Worm (Caenorhabditis elegans) whole organism, L1 larva: ENCODE data around the gene Y49E10.30.

Source experiments
- aha-1 ChIP-seq: fragments of 150-350 bp; optimal IDR thresholded peaks from 2 replicates; lab custom pipeline; 2014; ENCODE audit warnings: missing biosample characterization, missing genetic modification characterization
- ama-1 ChIP-seq: fragments of 150-350 bp; optimal IDR thresholded peaks from 2 replicates; lab custom pipeline; 2014
- blmp-1 ChIP-seq: fragments of 150-350 bp; optimal IDR thresholded peaks from 2 replicates; lab custom pipeline; 2014; ENCODE audit warnings: missing biosample characterization, missing genetic modification characterization
- ceh-8 ChIP-seq: fragments of 200-800 bp; sonication (Bioruptor generic); optimal IDR thresholded peaks from 2 replicates; lab custom pipeline; 2018; ENCODE audit warnings: mild to moderate bottlenecking, missing genetic modification characterization, moderate library complexity, missing compliant biosample characterization
- ceh-82 ChIP-seq, 3 experiments: fragments of 150-350 bp in 1 of 3; sonication (generic microtip) in 2 of 3; optimal IDR thresholded peaks; 2 replicates each; lab custom pipeline; 2014 to 2017; ENCODE audit warnings: missing biosample characterization in 3 of 3, missing genetic modification characterization in 3 of 3
- ceh-88 ChIP-seq: fragments of 200-800 bp; sonication (Bioruptor generic); IDR thresholded peaks from 2 replicates; pipeline ENCODE4 v1.3.6; 2022; ENCODE audit warnings: missing genetic modification characterization, missing compliant biosample characterization
- ceh-90 ChIP-seq: sonication (generic microtip); optimal IDR thresholded peaks from 2 replicates; lab custom pipeline; 2016; ENCODE audit warnings: missing genetic modification characterization, missing compliant biosample characterization
- dpl-1 ChIP-seq, 3 experiments: fragments of 150-350 bp in 2 of 3; sonication (generic microtip) in 1 of 3; optimal IDR thresholded peaks; 2 replicates each; lab custom pipeline; 2014 to 2017; ENCODE audit warnings: missing biosample characterization in 3 of 3, missing genetic modification characterization in 3 of 3, missing genetic modification reagents in 3 of 3
- efl-1 ChIP-seq, 4 experiments: fragments of 150-350 bp; optimal IDR thresholded peaks in 3 of 4; peaks in 1 of 4; 1 replicate in 1 of 4; 2 replicates in 3 of 4; lab custom pipeline; 2014; ENCODE audit warnings: missing biosample characterization in 2 of 4, missing genetic modification characterization in 2 of 4, missing genetic modification reagents in 2 of 4
- efl-3 ChIP-seq: fragments of 200-800 bp; sonication (Bioruptor generic); optimal IDR thresholded peaks from 2 replicates; lab custom pipeline; 2018; ENCODE audit warnings: mild to moderate bottlenecking, missing genetic modification characterization, missing compliant biosample characterization
- egl-13 ChIP-seq: sonication (generic microtip); optimal IDR thresholded peaks from 2 replicates; lab custom pipeline; 2016; ENCODE audit warnings: missing genotype, missing genetic modification reagents, missing genetic modification characterization, missing compliant biosample characterization
- fkh-10 ChIP-seq: sonication (generic microtip); optimal IDR thresholded peaks from 2 replicates; lab custom pipeline; 2017; ENCODE audit warnings: missing biosample characterization, missing genetic modification reagents, missing genetic modification characterization
- grh-1 ChIP-seq: fragments of 200-800 bp; sonication (Bioruptor generic); IDR thresholded peaks from 2 replicates; pipeline ENCODE4 v1.3.6; 2022; ENCODE audit warnings: missing genetic modification reagents, missing genetic modification characterization, missing compliant biosample characterization
- hlh-17 ChIP-seq: fragments of 200-800 bp; sonication (Bioruptor generic); optimal IDR thresholded peaks from 2 replicates; lab custom pipeline; 2018; ENCODE audit warnings: missing genetic modification characterization, mild to moderate bottlenecking, missing compliant biosample characterization, moderate library complexity, borderline replicate concordance
- hpl-2 ChIP-seq: fragments of 150-350 bp; optimal IDR thresholded peaks from 2 replicates; lab custom pipeline; 2014; ENCODE audit warnings: missing biosample characterization, missing genetic modification reagents, missing genetic modification characterization
- isw-1 ChIP-seq: fragments of 200-800 bp; sonication (Bioruptor generic); IDR thresholded peaks from 2 replicates; pipeline ENCODE4 v1.3.6; 2022; ENCODE audit warnings: missing genetic modification characterization, missing compliant biosample characterization
- jun-1 ChIP-seq: fragments of 150-350 bp; optimal IDR thresholded peaks from 2 replicates; lab custom pipeline; 2014; ENCODE audit warnings: missing biosample characterization, missing genetic modification reagents, missing genetic modification characterization
- lin-14 ChIP-seq: fragments of 200-800 bp; sonication (Bioruptor generic); optimal IDR thresholded peaks from 2 replicates; lab custom pipeline; 2018; ENCODE audit warnings: mild to moderate bottlenecking, missing genetic modification characterization, moderate library complexity, missing compliant biosample characterization
- lin-15B ChIP-seq: fragments of 150-350 bp; sonication (generic microtip); optimal IDR thresholded peaks from 3 replicates; lab custom pipeline; 2014; ENCODE audit warnings: missing biosample characterization, missing genetic modification characterization
- lin-35 ChIP-seq, 2 experiments: fragments of 150-350 bp; optimal IDR thresholded peaks; 2 replicates each; lab custom pipeline; 2014; ENCODE audit warnings: missing biosample characterization in 2 of 2, missing genetic modification characterization in 2 of 2, missing genetic modification reagents in 2 of 2
- lsy-2 ChIP-seq, 2 experiments: fragments of 150-350 bp; optimal IDR thresholded peaks; 2 replicates each; lab custom pipeline; 2014; ENCODE audit warnings: missing biosample characterization in 2 of 2, missing genetic modification characterization in 2 of 2
- mab-9 ChIP-seq: fragments of 200-800 bp; sonication (Bioruptor generic); IDR thresholded peaks from 2 replicates; pipeline ENCODE4 v1.3.6; 2022; ENCODE audit warnings: missing genetic modification reagents, missing genetic modification characterization, missing compliant biosample characterization
- mef-2 ChIP-seq: fragments of 150-350 bp; optimal IDR thresholded peaks from 2 replicates; lab custom pipeline; 2014; ENCODE audit warnings: missing biosample characterization, missing genetic modification characterization
- nhr-11 ChIP-seq: fragments of 150-350 bp; optimal IDR thresholded peaks from 2 replicates; lab custom pipeline; 2014; ENCODE audit warnings: missing biosample characterization, missing genetic modification characterization
- nhr-12 ChIP-seq: sonication (generic microtip); optimal IDR thresholded peaks from 2 replicates; lab custom pipeline; 2017; ENCODE audit warnings: missing biosample characterization, missing genetic modification characterization
- nhr-19 ChIP-seq: fragments of 200-800 bp; sonication (Bioruptor generic); conservative IDR thresholded peaks from 2 replicates; pipeline ENCODE4 v1.3.6; 2022; ENCODE audit warnings: missing genetic modification characterization, missing compliant biosample characterization
- nhr-20 ChIP-seq: sonication (generic microtip); optimal IDR thresholded peaks from 2 replicates; lab custom pipeline; 2016; ENCODE audit warnings: mild to moderate bottlenecking, missing genetic modification characterization, missing compliant biosample characterization
- nhr-71 ChIP-seq: sonication (generic microtip); optimal IDR thresholded peaks from 2 replicates; lab custom pipeline; 2016; ENCODE audit warnings: mild to moderate bottlenecking, missing genetic modification characterization, moderate library complexity, missing compliant biosample characterization
- nhr-76 ChIP-seq: sonication (generic microtip); optimal IDR thresholded peaks from 2 replicates; lab custom pipeline; 2017; ENCODE audit warnings: missing biosample characterization, missing genetic modification characterization
- nhr-85 ChIP-seq: sonication (generic microtip); peaks from one replicate; lab custom pipeline; 2016; ENCODE audit warnings: missing genetic modification characterization, inconsistent platforms, missing compliant biosample characterization
- pag-3 ChIP-seq: sonication (generic microtip); optimal IDR thresholded peaks from 2 replicates; lab custom pipeline; 2017; ENCODE audit warnings: missing genetic modification characterization, mild to moderate bottlenecking, missing compliant biosample characterization, antibody characterized with exemption, borderline replicate concordance; ENCODE audit not compliant: insufficient read depth
- pax-3 ChIP-seq: fragments of 200-800 bp; sonication (Bioruptor generic); optimal IDR thresholded peaks from 2 replicates; lab custom pipeline; 2018; ENCODE audit warnings: mild to moderate bottlenecking, missing genetic modification characterization, moderate library complexity, missing compliant biosample characterization
- pqm-1 ChIP-seq: sonication (generic microtip); optimal IDR thresholded peaks from 3 replicates; lab custom pipeline; 2017; ENCODE audit warnings: missing biosample characterization, missing genetic modification characterization
- skn-1 ChIP-seq: fragments of 150-350 bp; optimal IDR thresholded peaks from 2 replicates; lab custom pipeline; 2014; ENCODE audit warnings: missing biosample characterization, missing genetic modification characterization
- snu-23 ChIP-seq: sonication (generic microtip); optimal IDR thresholded peaks from 2 replicates; lab custom pipeline; 2016; ENCODE audit warnings: missing genetic modification characterization, missing compliant biosample characterization
- sox-4 ChIP-seq: sonication (generic microtip); optimal IDR thresholded peaks from 2 replicates; lab custom pipeline; 2016; ENCODE audit warnings: missing genetic modification characterization, missing compliant biosample characterization
- sptf-1 ChIP-seq: fragments of 150-350 bp; optimal IDR thresholded peaks from 2 replicates; lab custom pipeline; 2014; ENCODE audit warnings: missing biosample characterization, missing genetic modification characterization
- sup-37 ChIP-seq: fragments of 200-800 bp; sonication (Bioruptor generic); optimal IDR thresholded peaks from 2 replicates; lab custom pipeline; 2018; ENCODE audit warnings: mild to moderate bottlenecking, missing genetic modification characterization, missing compliant biosample characterization
- tlp-1 ChIP-seq: fragments of 150-350 bp; optimal IDR thresholded peaks from 2 replicates; lab custom pipeline; 2014; ENCODE audit warnings: missing biosample characterization, missing genetic modification characterization
- unc-130 ChIP-seq: fragments of 150-350 bp; optimal IDR thresholded peaks from 2 replicates; lab custom pipeline; 2017; ENCODE audit warnings: missing biosample characterization, missing genetic modification characterization, inconsistent platforms
- unc-30 ChIP-seq: sonication (generic microtip); optimal IDR thresholded peaks from 2 replicates; lab custom pipeline; 2017; ENCODE audit warnings: missing biosample characterization, missing genetic modification characterization
- unc-62 ChIP-seq: fragments of 150-350 bp; optimal IDR thresholded peaks from 2 replicates; lab custom pipeline; 2014; ENCODE audit warnings: missing biosample characterization, missing genetic modification reagents, missing genetic modification characterization
- unc-86 ChIP-seq: sonication (generic microtip); optimal IDR thresholded peaks from 2 replicates; lab custom pipeline; 2016; ENCODE audit warnings: missing genetic modification characterization, missing compliant biosample characterization
- unc-98 ChIP-seq: fragments of 200-800 bp; sonication (Bioruptor generic); IDR thresholded peaks from 2 replicates; pipeline ENCODE4 v1.3.6; 2022; ENCODE audit warnings: missing genetic modification characterization, missing compliant biosample characterization
- xbp-1 ChIP-seq: sonication (generic microtip); optimal IDR thresholded peaks from 2 replicates; lab custom pipeline; 2016; ENCODE audit warnings: missing genetic modification characterization, missing compliant biosample characterization

Gene Y49E10.30

ce11 chrIII:12414533-12414932 lies 27.8 kb downstream of the Y49E10.30 start:
- TF ChIP-seq isw-1 (GFP tag; lab: Robert Waterston, UW) = no peak
- no peak for TF ChIP-seq unc-30 (tag; lab: Kevin White, UChicago)
- TF ChIP-seq efl-3 (GFP tag; lab: Kevin White, UChicago) = no peak
- TF ChIP-seq nhr-11 (tag; lab: Kevin White, UChicago) = no peak
- TF ChIP-seq efl-1 (optimal IDR thresholded peaks at IDR 0.05; lab: Kevin White, UChicago) = no peak
- peak in 1 of 2 experiments; percentile 81 for TF ChIP-seq efl-1 (GFP tag; optimal IDR thresholded peaks at IDR 0.05 in 1 of 2; lab: Kevin White, UChicago)
- no peak for TF ChIP-seq aha-1 (tag; lab: Kevin White, UChicago)
- no peak for TF ChIP-seq grh-1 (GFP tag; lab: Robert Waterston, UW)
- TF ChIP-seq xbp-1 (tag; lab: Kevin White, UChicago) = no peak

ce11 chrIII:12420256-12420655 lies 33.6 kb downstream of the Y49E10.30 start:
- TF ChIP-seq mab-9 = no peak
- TF ChIP-seq nhr-12 = no peak
- TF ChIP-seq tlp-1 (tag; lab: Kevin White, UChicago) = no peak
- no peak for TF ChIP-seq unc-98 (GFP tag; lab: Robert Waterston, UW)

- TF ChIP-seq nhr-85 (peak; percentile 16), hlh-17 (no peak), ceh-8 (GFP tag; lab: Kevin White, UChicago) (no peak), efl-1 (optimal IDR thresholded peaks at IDR 0.05; lab: Kevin White, UChicago) (no peak), efl-1 (GFP tag; optimal IDR thresholded peaks at IDR 0.05 in 1 of 2; lab: Kevin White, UChicago) (peak; percentile 23 to 33), ceh-90 (tag; lab: Kevin White, UChicago) (no peak), dpl-1 (GFP tag; optimal IDR thresholded peaks at IDR 0.05; lab: Kevin White, UChicago) (peak in 1 of 3 experiments; percentile 24), sup-37 (GFP tag; lab: Kevin White, UChicago) (no peak), lsy-2 (tag; optimal IDR thresholded peaks at IDR 0.05; lab: Kevin White, UChicago) (peak in 1 of 2 experiments; percentile 2), nhr-19 (GFP tag; lab: Robert Waterston, UW) (no peak), pax-3 (no peak)
Observed at ce11 chrIII:12421708-12422107, 35.0 kb downstream of the Y49E10.30 start, which contains the start of gene tat-1. Gene tat-1, minus strand, starts transcription at chrIII:12421718.

- TF ChIP-seq nhr-85 = no peak
- TF ChIP-seq nhr-20 (tag; lab: Kevin White, UChicago) = peak; percentile 62
- TF ChIP-seq nhr-71 (tag; lab: Kevin White, UChicago) = peak; percentile 27
- TF ChIP-seq efl-3 (GFP tag; lab: Kevin White, UChicago) = no peak
- no peak for TF ChIP-seq fkh-10 (GFP tag; lab: Kevin White, UChicago)
- peak; percentile 78 for TF ChIP-seq blmp-1
- TF ChIP-seq dpl-1 (GFP tag; optimal IDR thresholded peaks at IDR 0.05; lab: Kevin White, UChicago) = peak in 2 of 3 experiments; percentile 29 to 31
- no peak for TF ChIP-seq unc-86
- peak; percentile 27 for TF ChIP-seq efl-1 (optimal IDR thresholded peaks at IDR 0.05; lab: Kevin White, UChicago)
- TF ChIP-seq efl-1 (GFP tag; optimal IDR thresholded peaks at IDR 0.05 in 1 of 2; lab: Kevin White, UChicago) = peak; percentile 27 to 95
- TF ChIP-seq nhr-76 = no peak
- no peak for TF ChIP-seq grh-1 (GFP tag; lab: Robert Waterston, UW)
- TF ChIP-seq pag-3 (tag; lab: Kevin White, UChicago) = no peak
- TF ChIP-seq egl-13 (tag; lab: Kevin White, UChicago) = no peak
- no peak for TF ChIP-seq unc-130 (tag; lab: Kevin White, UChicago)
- no peak for TF ChIP-seq mab-9
- TF ChIP-seq lin-35 (GFP tag; optimal IDR thresholded peaks at IDR 0.05; lab: Kevin White, UChicago) = peak in 1 of 2 experiments; percentile 61
- TF ChIP-seq lsy-2 (tag; optimal IDR thresholded peaks at IDR 0.05; lab: Kevin White, UChicago) = peak in 1 of 2 experiments; percentile 57
- no peak for TF ChIP-seq ceh-88 (GFP tag; lab: Robert Waterston, UW)
- TF ChIP-seq hpl-2 (GFP tag; lab: Kevin White, UChicago) = no peak
- no peak for TF ChIP-seq aha-1 (tag; lab: Kevin White, UChicago)
- TF ChIP-seq pqm-1 (tag; lab: Kevin White, UChicago) = no peak
- no peak for TF ChIP-seq mef-2
- peak; percentile 78 for TF ChIP-seq lin-14 (GFP tag; lab: Kevin White, UChicago)
- TF ChIP-seq skn-1 (tag; lab: Kevin White, UChicago) = peak; percentile 39
- peak; percentile 57 for TF ChIP-seq snu-23
- no peak for TF ChIP-seq ceh-82 (tag; optimal IDR thresholded peaks at IDR 0.05; lab: Kevin White, UChicago)
- TF ChIP-seq ama-1 (lab: Kevin White, UChicago) = no peak
- no peak for TF ChIP-seq lin-15B (tag; lab: Kevin White, UChicago)
- no peak for TF ChIP-seq tlp-1 (tag; lab: Kevin White, UChicago)
- no peak for TF ChIP-seq unc-98 (GFP tag; lab: Robert Waterston, UW)
- no peak for TF ChIP-seq sox-4 (tag; lab: Kevin White, UChicago)
- peak; percentile 11 for TF ChIP-seq jun-1
- no peak for TF ChIP-seq sptf-1 (tag; lab: Kevin White, UChicago)
- no peak for TF ChIP-seq hlh-17
- no peak for TF ChIP-seq unc-62 (GFP tag; lab: Kevin White, UChicago)
Observed at ce11 chrIII:12424066-12424465, 37.4 kb downstream of the Y49E10.30 start.
